Worm (Caenorhabditis elegans) whole organism, L4 larva: ENCODE data around the gene nra-4.

Source experiments
- D1046.2 ChIP-seq: fragments of 200-800 bp; sonication (Bioruptor generic); IDR thresholded peaks from 2 replicates; pipeline ENCODE4 v1.3.6; 2022; ENCODE audit warnings: missing genetic modification characterization, missing compliant biosample characterization
- F10B5.3 ChIP-seq: sonication (generic microtip); optimal IDR thresholded peaks from 2 replicates; lab custom pipeline; 2016; ENCODE audit warnings: mild to moderate bottlenecking, missing genetic modification characterization, missing compliant biosample characterization
- F26F4.8 ChIP-seq: fragments of 200-800 bp; sonication (Bioruptor generic); conservative IDR thresholded peaks from 2 replicates; pipeline ENCODE4 v1.3.6; 2022; ENCODE audit warnings: missing genetic modification characterization, missing compliant biosample characterization
- F37D6.2 ChIP-seq: sonication (generic microtip); optimal IDR thresholded peaks from 2 replicates; lab custom pipeline; 2016; ENCODE audit warnings: mild to moderate bottlenecking, missing genetic modification characterization, missing compliant biosample characterization
- F44E2.7 ChIP-seq: fragments of 200-800 bp; sonication (Bioruptor generic); IDR thresholded peaks from 2 replicates; pipeline ENCODE4 v2.1.2; 2022; ENCODE audit warnings: missing genetic modification characterization, missing compliant biosample characterization
- R02D3.7 ChIP-seq: fragments of 150-350 bp; sonication (generic microtip); optimal IDR thresholded peaks from 3 replicates; lab custom pipeline; 2014; ENCODE audit warnings: missing biosample characterization, missing genetic modification characterization
- T20F7.1 ChIP-seq: fragments of 200-800 bp; sonication (Bioruptor generic); optimal IDR thresholded peaks from 2 replicates; lab custom pipeline; 2018; ENCODE audit warnings: mild to moderate bottlenecking, missing genetic modification characterization, missing compliant biosample characterization
- Y5F2A.4 ChIP-seq: fragments of 200-800 bp; sonication (Bioruptor generic); optimal IDR thresholded peaks from 2 replicates; lab custom pipeline; 2018; ENCODE audit warnings: mild to moderate bottlenecking, missing genetic modification characterization, missing compliant biosample characterization
- ZK337.2 ChIP-seq: fragments of 200-800 bp; sonication (Bioruptor generic); IDR thresholded peaks from 2 replicates; pipeline ENCODE4 v1.3.6; 2022; ENCODE audit warnings: missing genetic modification reagents, missing genetic modification characterization, missing compliant biosample characterization
- aha-1 ChIP-seq: fragments of 150-350 bp; peaks from one replicate; lab custom pipeline; 2014; ENCODE audit warnings: missing biosample characterization, missing genetic modification characterization
- aly-2 ChIP-seq: sonication (generic microtip); optimal IDR thresholded peaks from 2 replicates; lab custom pipeline; 2018; ENCODE audit warnings: missing biosample characterization, missing genetic modification characterization
- ama-1 ChIP-seq: fragments of 150-350 bp; optimal IDR thresholded peaks from 2 replicates; lab custom pipeline; 2014; ENCODE audit warnings: inconsistent platforms, mixed read lengths
- arid-1 ChIP-seq: fragments of 200-800 bp; sonication (Bioruptor generic); conservative IDR thresholded peaks from 2 replicates; pipeline ENCODE4 v1.3.6; 2022; ENCODE audit warnings: missing genetic modification reagents, missing genetic modification characterization, missing compliant biosample characterization
- ceh-32 ChIP-seq: sonication (generic microtip); optimal IDR thresholded peaks from 2 replicates; lab custom pipeline; 2016; ENCODE audit warnings: mild to moderate bottlenecking, missing genetic modification characterization, missing compliant biosample characterization; ENCODE audit not compliant: poor library complexity
- cey-2 ChIP-seq: sonication (generic microtip); optimal IDR thresholded peaks from 3 replicates; lab custom pipeline; 2017; ENCODE audit warnings: missing genetic modification characterization, mild to moderate bottlenecking, missing compliant biosample characterization, antibody characterized with exemption, borderline replicate concordance; ENCODE audit not compliant: insufficient read depth
- daf-16 ChIP-seq, 3 experiments: sonication (generic microtip); optimal IDR thresholded peaks; 2 replicates each; lab custom pipeline; 2016 to 2017; ENCODE audit warnings: missing genetic modification characterization in 3 of 3, missing genetic modification reagents in 3 of 3, mild to moderate bottlenecking in 2 of 3, missing compliant biosample characterization in 2 of 3, missing biosample characterization in 1 of 3, moderate library complexity in 1 of 3
- dmd-8 ChIP-seq: fragments of 200-800 bp; sonication (Bioruptor generic); IDR thresholded peaks from 2 replicates; pipeline ENCODE4 v1.3.6; 2022; ENCODE audit warnings: missing genetic modification characterization, missing compliant biosample characterization
- dmd-9 ChIP-seq: fragments of 200-800 bp; sonication (Bioruptor generic); IDR thresholded peaks from 2 replicates; pipeline ENCODE4 v1.3.6; 2022; ENCODE audit warnings: missing genetic modification reagents, missing genetic modification characterization, missing compliant biosample characterization
- duxl-1 ChIP-seq: sonication (generic microtip); optimal IDR thresholded peaks from 2 replicates; lab custom pipeline; 2016; ENCODE audit warnings: mild to moderate bottlenecking, missing genetic modification characterization, moderate library complexity, missing compliant biosample characterization; ENCODE audit not compliant: poor library complexity
- egl-43 ChIP-seq: fragments of 200-800 bp; sonication (Bioruptor generic); IDR thresholded peaks from 2 replicates; pipeline ENCODE4 v1.3.6; 2022; ENCODE audit warnings: missing genetic modification reagents, missing genetic modification characterization, missing compliant biosample characterization
- fos-1 ChIP-seq: fragments of 150-350 bp; optimal IDR thresholded peaks from 2 replicates; lab custom pipeline; 2014; ENCODE audit warnings: missing biosample characterization, missing genetic modification characterization
- hif-1 ChIP-seq, 2 experiments: sonication (generic microtip); optimal IDR thresholded peaks; 2 replicates each; lab custom pipeline; 2016 to 2017; ENCODE audit warnings: missing compliant biosample characterization in 2 of 2, missing genetic modification characterization in 2 of 2, missing genetic modification reagents in 2 of 2, missing genotype in 2 of 2, mild to moderate bottlenecking in 1 of 2
- hlh-11 ChIP-seq: fragments of 200-800 bp; sonication (Bioruptor generic); optimal IDR thresholded peaks from 2 replicates; lab custom pipeline; 2018; ENCODE audit warnings: mild to moderate bottlenecking, missing genetic modification characterization, missing compliant biosample characterization
- hmg-1.1 ChIP-seq: fragments of 200-800 bp; sonication (Bioruptor generic); IDR thresholded peaks from 2 replicates; pipeline ENCODE4 v1.3.6; 2022; ENCODE audit warnings: missing genetic modification reagents, missing genetic modification characterization, missing compliant biosample characterization
- lin-15B ChIP-seq: fragments of 150-350 bp; sonication (generic microtip); optimal IDR thresholded peaks from 3 replicates; lab custom pipeline; 2014; ENCODE audit warnings: missing biosample characterization, missing genetic modification characterization
- lin-38 ChIP-seq: fragments of 200-800 bp; sonication (Bioruptor generic); IDR thresholded peaks from 2 replicates; pipeline ENCODE4 v1.3.6; 2022; ENCODE audit warnings: missing genetic modification reagents, missing genetic modification characterization, missing compliant biosample characterization
- lin-39 ChIP-seq: fragments of 150-350 bp; optimal IDR thresholded peaks from 2 replicates; lab custom pipeline; 2014; ENCODE audit warnings: missing biosample characterization, missing genetic modification reagents, missing genetic modification characterization
- lir-3 ChIP-seq: sonication (generic microtip); optimal IDR thresholded peaks from 2 replicates; lab custom pipeline; 2016; ENCODE audit warnings: mild to moderate bottlenecking, missing genetic modification characterization, missing compliant biosample characterization
- mes-2 ChIP-seq: sonication (generic microtip); optimal IDR thresholded peaks from 2 replicates; lab custom pipeline; 2016; ENCODE audit warnings: missing genotype, mild to moderate bottlenecking, missing genetic modification characterization, missing compliant biosample characterization; ENCODE audit not compliant: poor library complexity, severe bottlenecking
- mxl-2 ChIP-seq: fragments of 200-800 bp; sonication (Bioruptor generic); conservative IDR thresholded peaks from 2 replicates; pipeline ENCODE4 v1.3.6; 2022; ENCODE audit warnings: missing genetic modification reagents, missing genetic modification characterization, missing compliant biosample characterization
- mxl-3 ChIP-seq: fragments of 200-800 bp; sonication (Bioruptor generic); optimal IDR thresholded peaks from 2 replicates; lab custom pipeline; 2018; ENCODE audit warnings: mild to moderate bottlenecking, missing genetic modification characterization, missing compliant biosample characterization
- nhr-237 ChIP-seq: sonication (generic microtip); optimal IDR thresholded peaks from 2 replicates; lab custom pipeline; 2017; ENCODE audit warnings: missing biosample characterization, missing genetic modification characterization
- nhr-25 ChIP-seq: sonication (generic microtip); optimal IDR thresholded peaks from 2 replicates; lab custom pipeline; 2017; ENCODE audit warnings: missing genetic modification characterization, mild to moderate bottlenecking, missing compliant biosample characterization, antibody characterized with exemption, moderate library complexity, borderline replicate concordance; ENCODE audit not compliant: insufficient read depth
- php-3 ChIP-seq: fragments of 200-800 bp; sonication (Bioruptor generic); IDR thresholded peaks from 2 replicates; pipeline ENCODE4 v1.3.6; 2022; ENCODE audit warnings: missing genetic modification reagents, missing genetic modification characterization, missing compliant biosample characterization
- saeg-2 ChIP-seq: fragments of 200-800 bp; sonication (Bioruptor generic); IDR thresholded peaks from 2 replicates; pipeline ENCODE4 v1.3.6; 2022; ENCODE audit warnings: missing genetic modification reagents, missing genetic modification characterization, missing compliant biosample characterization
- set-16 ChIP-seq: fragments of 200-800 bp; sonication (Bioruptor generic); IDR thresholded peaks from 2 replicates; pipeline ENCODE4 v1.3.6; 2022; ENCODE audit warnings: missing genetic modification reagents, missing genetic modification characterization, missing compliant biosample characterization
- spr-3 ChIP-seq: fragments of 200-800 bp; sonication (Bioruptor generic); optimal IDR thresholded peaks from 2 replicates; lab custom pipeline; 2018; ENCODE audit warnings: mild to moderate bottlenecking, missing genetic modification characterization, missing compliant biosample characterization

Gene nra-4

DNA sequence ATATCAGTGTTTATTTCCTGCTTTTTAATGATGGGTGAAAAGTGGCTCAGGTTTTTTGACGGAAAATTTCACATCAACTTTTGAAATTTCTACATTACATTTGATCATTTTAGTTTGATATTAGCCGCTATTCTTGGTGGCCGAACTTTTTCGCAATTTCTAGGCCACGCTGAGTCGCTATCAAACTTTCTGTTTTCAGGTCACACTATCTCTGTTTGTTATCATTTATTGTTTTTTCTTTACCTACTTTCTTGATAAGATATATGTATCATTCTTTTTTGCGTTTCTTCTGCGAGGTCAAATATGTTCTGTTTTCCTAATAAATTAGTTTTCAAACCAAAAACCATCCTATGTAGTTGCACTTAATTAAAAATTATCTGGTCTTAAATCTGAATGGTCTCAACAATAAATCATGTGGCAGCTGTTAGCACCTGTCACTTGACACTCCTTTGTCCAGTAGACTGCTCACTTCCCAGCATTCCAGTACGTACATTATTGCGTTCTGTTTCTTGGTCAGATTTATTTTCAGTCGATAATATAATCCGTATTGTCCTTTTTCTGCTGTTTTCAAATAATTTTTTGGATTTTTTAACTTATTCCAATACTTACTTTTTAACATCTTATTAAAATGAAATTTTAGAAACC is 12.0 kb upstream of the nra-4 start (continued):
- TF ChIP-seq aly-2 (tag; lab: Kevin White, UChicago): no peak
- TF ChIP-seq, all 104 proteins: peak for 10

DNA sequence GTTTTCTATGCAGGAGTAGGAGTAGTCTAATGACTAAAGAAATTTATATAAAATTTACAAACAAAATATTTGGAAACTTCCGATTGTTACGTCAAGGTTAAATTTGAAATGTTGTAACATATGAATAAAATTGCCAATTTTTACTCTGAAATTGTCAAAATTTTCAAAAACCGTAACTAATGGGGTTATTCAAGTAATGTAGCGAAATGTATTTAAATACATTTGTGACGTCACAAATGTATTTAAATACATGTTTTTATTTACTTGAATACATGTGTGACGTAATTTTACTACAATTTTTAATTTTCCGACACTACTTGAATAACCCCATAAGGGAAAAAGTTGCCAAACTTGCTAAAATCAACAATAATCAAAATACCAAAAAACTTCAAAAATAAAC is 5.0 kb upstream of the nra-4 start:
- no peak for TF ChIP-seq duxl-1 (tag; lab: Kevin White, UChicago)
- no peak for TF ChIP-seq lin-38 (GFP tag; lab: Robert Waterston, UW)
- TF ChIP-seq lir-3: no peak
- no peak for TF ChIP-seq F37D6.2 (tag; lab: Kevin White, UChicago)
- TF ChIP-seq, all 104 proteins: peak for 0

DNA sequence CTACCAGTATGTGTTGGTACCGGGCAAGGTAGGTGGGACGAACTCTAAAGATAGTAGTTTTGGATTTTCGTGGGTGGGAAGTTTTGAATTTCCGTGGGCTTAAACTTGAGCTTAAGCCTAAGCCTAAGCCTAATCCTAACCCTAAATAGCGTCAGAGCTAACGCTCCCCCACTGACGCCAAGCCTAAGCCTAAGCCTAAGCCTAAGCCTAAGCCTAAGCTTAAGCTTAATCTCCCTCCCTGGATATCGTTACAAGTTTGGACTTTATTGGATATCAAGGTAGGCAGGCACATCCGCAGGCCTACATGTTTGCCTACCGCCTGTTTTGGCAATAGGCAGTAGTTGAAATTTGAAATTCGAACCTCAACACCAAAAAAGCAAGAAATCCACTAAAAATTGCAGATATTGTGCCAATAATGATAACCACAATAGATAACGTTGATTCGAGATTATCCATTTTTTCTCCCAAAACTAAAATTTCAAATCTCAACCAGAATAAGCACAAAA is 4.2 kb upstream of the nra-4 start, which contains the start of gene K10C9.4:
Gene K10C9.4, minus strand, starts transcription at position 456 of the 506 bp plus-strand sequence.
- TF ChIP-seq mes-2 (tag; lab: Kevin White, UChicago) (no peak), hmg-1.1 (0 out of 2 replicates have a peak, but pooled peaks have one; percentile 15), arid-1 (GFP tag; lab: Robert Waterston, UW) (0 out of 2 replicates have a peak, but pooled peaks have one; percentile 21)

DNA sequence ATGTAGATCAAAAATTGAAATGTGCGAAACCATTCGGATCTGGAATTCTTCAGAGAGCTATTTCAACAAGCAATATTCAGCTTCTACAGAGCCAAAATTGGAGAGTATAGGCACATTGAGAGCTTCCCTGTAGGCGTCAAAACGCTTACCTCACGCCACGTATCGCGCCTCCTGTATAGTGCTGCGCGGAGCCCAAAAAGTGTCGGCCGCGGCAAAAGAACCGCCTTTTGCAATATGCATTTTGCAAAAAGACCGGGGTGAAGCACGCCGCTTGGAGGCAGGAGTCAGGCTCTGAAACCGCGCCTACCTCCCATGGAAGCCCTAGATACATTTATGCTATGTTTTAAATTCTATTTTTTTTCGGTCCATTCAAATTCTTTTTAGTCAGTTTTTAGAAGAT is 3.3 kb upstream of the nra-4 start:
- peak; percentile 45 for TF ChIP-seq set-16 (GFP tag; lab: Robert Waterston, UW)
- TF ChIP-seq R02D3.7 (tag; lab: Kevin White, UChicago): no peak
- no peak for TF ChIP-seq ZK337.2 (GFP tag; lab: Robert Waterston, UW)
- TF ChIP-seq hlh-11 (tag; lab: Kevin White, UChicago): no peak
- no peak for TF ChIP-seq dmd-8 (GFP tag; lab: Robert Waterston, UW)
- TF ChIP-seq egl-43 (GFP tag; lab: Robert Waterston, UW): 0 out of 2 replicates have a peak, but pooled peaks have one; percentile 30

DNA sequence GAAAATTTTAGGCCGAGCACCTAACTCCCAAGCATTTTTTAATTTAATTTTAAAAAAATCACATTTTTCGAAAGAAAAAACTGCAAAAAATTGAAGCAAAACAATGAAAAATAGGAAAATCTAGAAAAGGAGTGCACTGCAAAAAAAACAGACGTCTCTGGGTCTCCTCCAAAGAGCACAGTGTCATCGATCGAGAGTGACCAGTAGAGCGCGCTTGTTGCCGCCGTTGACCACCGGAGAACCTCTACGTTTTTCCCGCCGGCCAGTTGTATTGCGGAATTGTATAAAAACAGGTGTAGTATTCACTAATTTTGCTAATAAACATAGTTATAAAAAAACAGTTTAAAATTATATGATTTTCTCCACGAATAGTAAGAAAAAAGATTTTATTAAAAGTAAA is 952 bp upstream of the nra-4 start:
- TF ChIP-seq daf-16 (GFP tag; optimal IDR thresholded peaks at IDR 0.05; lab: Kevin White, UChicago): no peak
- TF ChIP-seq daf-16 (tag; optimal IDR thresholded peaks at IDR 0.05; lab: Kevin White, UChicago): peak; percentile 45
- no peak for TF ChIP-seq nhr-237 (tag; lab: Kevin White, UChicago)
- TF ChIP-seq F26F4.8 (GFP tag; lab: Robert Waterston, UW): no peak
- TF ChIP-seq arid-1 (GFP tag; lab: Robert Waterston, UW): no peak
- no peak for TF ChIP-seq php-3
- no peak for TF ChIP-seq hmg-1.1
- TF ChIP-seq hlh-11 (tag; lab: Kevin White, UChicago): peak; percentile 4
- TF ChIP-seq lin-38 (GFP tag; lab: Robert Waterston, UW): peak; percentile 59
- no peak for TF ChIP-seq dmd-9 (GFP tag; lab: Robert Waterston, UW)
- no peak for TF ChIP-seq F10B5.3
- TF ChIP-seq spr-3 (GFP tag; lab: Kevin White, UChicago): no peak
- TF ChIP-seq, all 104 proteins: peak for 3

DNA sequence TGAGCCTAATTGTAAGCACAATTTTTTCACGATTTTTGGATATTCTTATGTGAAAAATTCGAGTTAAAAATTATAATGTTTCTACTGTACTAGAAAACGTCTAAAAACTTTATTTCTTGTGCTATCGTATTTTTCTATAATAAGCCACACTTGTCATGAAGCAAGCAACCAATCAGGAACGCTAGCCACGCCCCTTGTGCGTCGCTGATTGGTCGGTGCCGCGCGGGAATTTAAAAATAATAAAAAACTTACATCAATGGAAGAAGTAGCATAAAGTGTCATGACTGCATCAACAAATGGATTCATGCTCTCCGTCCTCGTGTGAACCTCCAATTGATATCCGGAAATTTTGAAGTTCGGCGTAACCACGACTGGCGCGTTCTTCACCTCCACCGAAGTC is 1.1 kb downstream of the nra-4 start:
- TF ChIP-seq mxl-3 (GFP tag; lab: Kevin White, UChicago) (no peak), aha-1 (peak; percentile 35)
- TF ChIP-seq, all 104 proteins: peak for 1

DNA sequence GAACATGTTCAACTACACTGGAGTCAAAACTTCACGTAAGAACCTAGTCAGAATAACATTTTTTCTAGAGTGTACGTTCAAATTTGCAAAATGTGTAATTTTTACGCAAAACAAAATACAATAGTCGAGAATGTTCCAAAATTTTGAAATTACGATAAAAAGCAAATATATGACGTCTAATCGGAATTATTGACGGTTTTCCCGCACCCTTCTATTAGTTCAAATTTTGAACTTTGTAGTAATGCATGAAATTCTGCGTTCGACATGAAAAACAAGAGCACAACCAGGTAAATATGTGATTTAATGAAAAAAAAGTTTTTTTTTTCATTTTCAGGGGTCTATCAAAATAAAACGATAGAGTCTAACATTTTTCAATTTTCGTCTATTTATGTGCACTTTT is 10.3 kb downstream of the nra-4 start:
- TF ChIP-seq saeg-2 (GFP tag; lab: Robert Waterston, UW): no peak
- TF ChIP-seq D1046.2: no peak
- TF ChIP-seq F44E2.7 (GFP tag; lab: Robert Waterston, UW): no peak
- no peak for TF ChIP-seq lin-39 (tag; lab: Kevin White, UChicago)
- TF ChIP-seq nhr-25 (tag; lab: Kevin White, UChicago): no peak
- no peak for TF ChIP-seq cey-2 (tag; lab: Kevin White, UChicago)
- TF ChIP-seq mxl-2 (GFP tag; lab: Robert Waterston, UW): no peak
- no peak for TF ChIP-seq ceh-32 (tag; lab: Kevin White, UChicago)
- TF ChIP-seq fos-1 (tag; lab: Kevin White, UChicago): no peak
- no peak for TF ChIP-seq ama-1 (lab: Kevin White, UChicago)
- TF ChIP-seq T20F7.1 (GFP tag; lab: Kevin White, UChicago): no peak
- TF ChIP-seq lin-15B (tag; lab: Kevin White, UChicago): no peak
- no peak for TF ChIP-seq Y5F2A.4 (GFP tag; lab: Kevin White, UChicago)
- TF ChIP-seq hlh-11 (tag; lab: Kevin White, UChicago): no peak
- TF ChIP-seq hif-1 (tag; optimal IDR thresholded peaks at IDR 0.05; lab: Kevin White, UChicago): peak in 1 of 2 experiments; percentile 82
